Worm (Caenorhabditis elegans) whole organism, dauer: ENCODE measurements around the gene R160.12.
"Not testable (repeated sequence)": the region's sequence is repeated elsewhere in the genome, so short reads cannot be mapped to it uniquely, and the experiment has no call there.

Source experiments
- unc-62 ChIP-seq: sonication (generic microtip); optimal IDR thresholded peaks from 2 replicates; lab custom pipeline; 2017; ENCODE audit warnings: missing biosample characterization, missing genetic modification reagents, missing genetic modification characterization

Gene R160.12

ce11 chrX:4350198-4350597, 27.4 kb downstream of the R160.12 start, which contains the start of gene F14H12.2:
Gene F14H12.2, plus strand, starts transcription at chrX:4350498.
- no peak for TF ChIP-seq unc-62 (GFP tag; lab: Kevin White, UChicago)

- TF ChIP-seq unc-62 (GFP tag; lab: Kevin White, UChicago) = no peak
Measured at ce11 chrX:4343915-4344314, 33.7 kb downstream of the R160.12 start, which contains the start of gene F14H12.3. Gene F14H12.3, plus strand, starts transcription at chrX:4344215.

ce11 chrX:4342730-4343129, 34.9 kb downstream of the R160.12 start:
- no peak for TF ChIP-seq unc-62 (GFP tag; lab: Kevin White, UChicago)

- TF ChIP-seq unc-62 (GFP tag; lab: Kevin White, UChicago) = not testable (repeated sequence)
Measured at ce11 chrX:4339332-4339731, 38.3 kb downstream of the R160.12 start, which contains the start of gene cst-1. Gene cst-1, plus strand, starts transcription at chrX:4339632.

ce11 chrX:4335950-4336349, 41.6 kb downstream of the R160.12 start, which contains the start of gene cst-2:
Gene cst-2, minus strand, starts transcription at chrX:4336050.
- TF ChIP-seq unc-62 (GFP tag; lab: Kevin White, UChicago) = not testable (repeated sequence)

ce11 chrX:4332305-4332704, 45.3 kb downstream of the R160.12 start, which contains the start of gene C24A8.6:
Gene C24A8.6, minus strand, starts transcription at chrX:4332405.
- not testable (repeated sequence) for TF ChIP-seq unc-62 (GFP tag; lab: Kevin White, UChicago)

ce11 chrX:4328816-4329215, 48.8 kb downstream of the R160.12 start, which contains the start of gene C24A8.5:
Gene C24A8.5, minus strand, starts transcription at chrX:4328916.
- TF ChIP-seq unc-62 (GFP tag; lab: Kevin White, UChicago) = no peak
